Fruit fly (Drosophila melanogaster) whole organism, embryonic: ENCODE measurements around the gene Exn.

Experiments used
- CG18262 ChIP-seq: fragments of 200-800 bp; optimal IDR thresholded peaks from 3 replicates; lab custom pipeline; 2019; ENCODE audit warnings: missing biosample characterization, mild to moderate bottlenecking, missing genetic modification characterization, moderate library complexity
- CG8359 ChIP-seq: fragments of 200-800 bp; sonication (Bioruptor generic); optimal IDR thresholded peaks from 2 replicates; lab custom pipeline; 2017; ENCODE audit warnings: missing biosample characterization, mild to moderate bottlenecking, missing genetic modification characterization, borderline replicate concordance
- YL-1 ChIP-seq: fragments of 200-800 bp; sonication (Bioruptor generic); optimal IDR thresholded peaks from 3 replicates; lab custom pipeline; 2017; ENCODE audit warnings: missing biosample characterization, mild to moderate bottlenecking, missing genetic modification characterization
- amos ChIP-seq: fragments of 200-800 bp; sonication (Bioruptor generic); IDR thresholded peaks from 2 replicates; pipeline ENCODE4 v1.3.6; 2022; ENCODE audit warnings: missing biosample characterization, missing genetic modification characterization; ENCODE audit not compliant: partially characterized antibody
- cato ChIP-seq: fragments of 200-800 bp; sonication (Bioruptor generic); optimal IDR thresholded peaks from 2 replicates; lab custom pipeline; 2016; ENCODE audit warnings: missing biosample characterization, missing genetic modification characterization, borderline replicate concordance
- fd64A ChIP-seq: fragments of 200-800 bp; sonication (Bioruptor generic); optimal IDR thresholded peaks from 3 replicates; lab custom pipeline; 2018; ENCODE audit warnings: missing biosample characterization, mild to moderate bottlenecking, missing genetic modification characterization
- mirr ChIP-seq: fragments of 200-800 bp; sonication (Bioruptor generic); optimal IDR thresholded peaks from 3 replicates; lab custom pipeline; 2018; ENCODE audit warnings: missing biosample characterization, mild to moderate bottlenecking, missing genetic modification characterization

DNA sequence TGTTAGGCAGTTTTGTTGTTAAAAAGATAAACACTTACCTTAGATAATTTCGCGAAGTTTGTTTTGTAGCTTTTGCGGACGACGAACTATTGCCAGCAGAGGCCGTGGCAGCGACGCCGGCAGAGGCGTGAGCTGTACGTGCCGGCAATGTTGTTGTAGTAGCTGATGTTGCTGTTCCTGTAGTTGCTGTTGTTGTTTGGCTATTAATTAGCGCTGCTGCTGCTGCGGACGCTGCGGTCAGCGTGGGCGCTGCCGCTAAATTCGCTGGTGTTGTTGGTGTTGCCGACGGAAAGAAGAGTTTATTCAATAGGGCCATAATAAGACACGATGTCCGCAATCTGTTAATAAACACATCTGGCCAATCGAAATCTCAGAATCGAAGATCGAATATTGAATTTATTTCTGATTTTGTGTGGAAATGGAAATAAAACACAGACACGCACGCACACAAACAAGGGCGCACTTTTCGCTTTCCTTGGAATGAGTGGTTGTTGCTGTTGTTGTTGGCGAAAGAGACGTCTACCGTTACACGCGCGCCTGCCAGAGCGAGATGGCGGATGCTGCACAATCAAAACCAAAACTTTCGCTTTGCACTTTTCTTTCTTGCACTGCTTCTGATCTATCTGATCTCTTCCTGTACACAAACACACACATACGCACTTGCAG is 41.7 kb downstream of the Exn start:
- TF ChIP-seq YL-1 (GFP tag; lab: Kevin White, UChicago) (no peak), CG8359 (no peak), CG18262 (tag; lab: Kevin White, UChicago) (no peak), mirr (GFP tag; lab: Kevin White, UChicago) (no peak), cato (GFP tag; lab: Kevin White, UChicago) (no peak), fd64A (GFP tag; lab: Kevin White, UChicago) (no peak), amos (GFP tag; lab: Robert Waterston, UW) (no peak)
